Worm (Caenorhabditis elegans): Measurements from ENCODE around the gene fbxa-42.
"Not testable (repeated sequence)": the region's sequence is repeated elsewhere in the genome, so short reads cannot be mapped to it uniquely, and the experiment has no call there.

ce11 chrIII:2271016-2271590 lies 9.8 kb upstream of the fbxa-42 start:
- not testable (repeated sequence) for TF ChIP-seq hlh-11 (tag; optimal IDR thresholded peaks at IDR 0.05); mdt-29 (GFP tag; IDR thresholded peaks at IDR 0.05); ctbp-1 (GFP tag; IDR thresholded peaks at IDR 0.05); egl-27 (tag; optimal IDR thresholded peaks at IDR 0.05); unc-130 (GFP tag; optimal IDR thresholded peaks at IDR 0.05); lim-7 (GFP tag; IDR thresholded peaks at IDR 0.05); nhr-41 (GFP tag; IDR thresholded peaks at IDR 0.05); F44E2.7 (GFP tag; IDR thresholded peaks at IDR 0.05); R02D3.7 (tag; optimal IDR thresholded peaks at IDR 0.05); snpc-4 (tag; optimal IDR thresholded peaks at IDR 0.05)
